Worm (Caenorhabditis elegans) whole organism, mixed stage, embryonic: ENCODE data around the gene tpi-1.
"Not testable (repeated sequence)": the region's sequence is repeated elsewhere in the genome, so short reads cannot be mapped to it uniquely, and the experiment has no call there.

Experiments used
- ces-1 ChIP-seq: fragments of 150-350 bp; optimal IDR thresholded peaks from 2 replicates; lab custom pipeline; 2014; ENCODE audit warnings: missing biosample characterization, missing genetic modification reagents, missing genetic modification characterization
- elt-3 ChIP-seq: fragments of 150-350 bp; optimal IDR thresholded peaks from 2 replicates; lab custom pipeline; 2014; ENCODE audit warnings: missing biosample characterization, missing genetic modification characterization
- ham-2 ChIP-seq: fragments of 200-800 bp; sonication (Bioruptor generic); optimal IDR thresholded peaks from 2 replicates; lab custom pipeline; 2018; ENCODE audit warnings: mild to moderate bottlenecking, missing genetic modification characterization, missing compliant biosample characterization
- lin-13 ChIP-seq: fragments of 150-350 bp; optimal IDR thresholded peaks from 2 replicates; lab custom pipeline; 2014; ENCODE audit warnings: missing biosample characterization, missing genetic modification characterization
- lsy-2 ChIP-seq: fragments of 150-350 bp; optimal IDR thresholded peaks from 2 replicates; lab custom pipeline; 2014; ENCODE audit warnings: missing biosample characterization, missing genetic modification characterization
- nhr-237 ChIP-seq: fragments of 150-350 bp; optimal IDR thresholded peaks from 2 replicates; lab custom pipeline; 2014; ENCODE audit warnings: missing biosample characterization, missing genetic modification characterization
- pha-4 ChIP-seq: fragments of 150-350 bp; optimal IDR thresholded peaks from 2 replicates; lab custom pipeline; 2018; ENCODE audit warnings: missing biosample characterization, missing genetic modification reagents, missing genetic modification characterization
- snpc-4 ChIP-seq: fragments of 150-350 bp; optimal IDR thresholded peaks from 2 replicates; lab custom pipeline; 2014; ENCODE audit warnings: missing biosample characterization, missing genetic modification characterization
- unc-39 ChIP-seq: fragments of 150-350 bp; optimal IDR thresholded peaks from 2 replicates; lab custom pipeline; 2014; ENCODE audit warnings: missing biosample characterization, missing genetic modification characterization
- unc-62 ChIP-seq: fragments of 150-350 bp; optimal IDR thresholded peaks from 2 replicates; lab custom pipeline; 2014; ENCODE audit warnings: missing biosample characterization, missing genetic modification reagents, missing genetic modification characterization

- not testable (repeated sequence) for TF ChIP-seq lin-13 (tag; lab: Kevin White, UChicago); elt-3 (tag; lab: Kevin White, UChicago); snpc-4; nhr-237; pha-4 (tag; lab: Kevin White, UChicago); unc-39 (tag; lab: Kevin White, UChicago); unc-62 (GFP tag; lab: Kevin White, UChicago); lsy-2 (tag; lab: Kevin White, UChicago); ces-1 (GFP tag; lab: Kevin White, UChicago)
- TF ChIP-seq ham-2 (GFP tag; lab: Kevin White, UChicago), result peak; percentile 70
Observed at ce11 chrII:12082086-12082485, 43.1 kb upstream of the tpi-1 start.
